Fruit fly (Drosophila melanogaster): ENCODE results near the gene mrt.

mrt gene

dm6 chr3R:27288202-27289135 lies 6.0 kb upstream of the mrt start, which contains the start of the genes bigmax and Hmu (continued):
- TF ChIP-seq ac (GFP tag; optimal IDR thresholded peaks at IDR 0.05) (no peak), disco-r (GFP tag; optimal IDR thresholded peaks at IDR 0.05) (peak; percentile 61), CG14860 (GFP tag; IDR thresholded peaks at IDR 0.05; ENCODE audit: partially characterized antibody) (peak; percentile 81), CG4360 (GFP tag; IDR thresholded peaks at IDR 0.05) (no peak), E2f2 (GFP tag; IDR thresholded peaks at IDR 0.05) (peak; percentile 61), aop (GFP tag; IDR thresholded peaks at IDR 0.05) (no peak), CG2199 (GFP tag; IDR thresholded peaks at IDR 0.05) (no peak), CTCF (GFP tag; optimal IDR thresholded peaks at IDR 0.05) (peak; percentile 57), bowl (GFP tag; IDR thresholded peaks at IDR 0.05) (0 out of 2 replicates have a peak, but pooled peaks have one; percentile 20), lov (optimal IDR thresholded peaks at IDR 0.05) (no peak), lov (GFP tag; IDR thresholded peaks at IDR 0.05) (no peak), unc-4 (GFP tag; IDR thresholded peaks at IDR 0.05; ENCODE audit: partially characterized antibody) (peak; percentile 98), CG10267 (tag; optimal IDR thresholded peaks at IDR 0.05) (peak; percentile 83), ab (GFP tag; optimal IDR thresholded peaks at IDR 0.05) (peak; percentile 13), seq (GFP tag; IDR thresholded peaks at IDR 0.05) (peak; percentile 64), dmrt11E (tag; optimal IDR thresholded peaks at IDR 0.05) (peak; percentile 72), HmgD (GFP tag; optimal IDR thresholded peaks at IDR 0.05) (peak; percentile 79), CG7271 (tag; optimal IDR thresholded peaks at IDR 0.05) (peak; percentile 63), Hr78 (GFP tag; optimal IDR thresholded peaks at IDR 0.05) (peak in 1 of 2 experiments; percentile 80), zfh1 (GFP tag; IDR thresholded peaks at IDR 0.05) (peak; percentile 81), crol (GFP tag; IDR thresholded peaks at IDR 0.05) (peak; percentile 87), chinmo (GFP tag; IDR thresholded peaks at IDR 0.05; ENCODE audit: partially characterized antibody) (peak; percentile 81; the same call in 2 of the 4 replicates), CG3995 (GFP tag; optimal IDR thresholded peaks at IDR 0.05) (peak; percentile 46), Lhr (GFP tag; optimal IDR thresholded peaks at IDR 0.05) (peak; percentile 86), CG9797 (GFP tag; optimal IDR thresholded peaks at IDR 0.05) (peak; percentile 95), Rfx (GFP tag; IDR thresholded peaks at IDR 0.05) (peak; percentile 90), Sin3A (optimal IDR thresholded peaks at IDR 0.05) (peak; percentile 88), mld (GFP tag; IDR thresholded peaks at IDR 0.05; ENCODE audit: partially characterized antibody) (peak; percentile 58; the same call in 1 of the 3 replicates), CG10366 (GFP tag; IDR thresholded peaks at IDR 0.05) (peak; percentile 83), CG30403 (GFP tag; optimal IDR thresholded peaks at IDR 0.05) (peak; percentile 89), Oli (tag; optimal IDR thresholded peaks at IDR 0.05) (peak; percentile 68), Neu2 (GFP tag; optimal IDR thresholded peaks at IDR 0.05; ENCODE audit: borderline replicate concordance) (peak; percentile 39), tup (GFP tag; optimal IDR thresholded peaks at IDR 0.05) (peak; percentile 16), fru (optimal IDR thresholded peaks at IDR 0.05) (no peak), CG12104 (GFP tag; optimal IDR thresholded peaks at IDR 0.05) (peak; percentile 74), CG12391 (tag; optimal IDR thresholded peaks at IDR 0.05) (peak; percentile 91), CG31388 (GFP tag; optimal IDR thresholded peaks at IDR 0.05) (peak; percentile 69), Atf3 (GFP tag; optimal IDR thresholded peaks at IDR 0.05) (peak; percentile 67), maf-S (GFP tag; optimal IDR thresholded peaks at IDR 0.05) (peak; percentile 84), Oaz (GFP tag; IDR thresholded peaks at IDR 0.05) (peak; percentile 72), CG2120 (GFP tag; optimal IDR thresholded peaks at IDR 0.05) (peak; percentile 95), row (GFP tag; IDR thresholded peaks at IDR 0.05) (peak; percentile 97), vnd (GFP tag; IDR thresholded peaks at IDR 0.05; ENCODE audit: partially characterized antibody) (peak; percentile 88), Pdp1 (GFP tag; optimal IDR thresholded peaks at IDR 0.05) (peak; percentile 82 to 85), Taf1 (GFP tag; IDR thresholded peaks at IDR 0.05) (peak; percentile 76), CG7987 (GFP tag; optimal IDR thresholded peaks at IDR 0.05) (peak; percentile 91), ATbp (GFP tag; optimal IDR thresholded peaks at IDR 0.05) (peak; percentile 21), CG4282 (GFP tag; optimal IDR thresholded peaks at IDR 0.05) (peak; percentile 78), fd64A (GFP tag; optimal IDR thresholded peaks at IDR 0.05) (no peak)
